Worm (Caenorhabditis elegans): Measurements from ENCODE around the gene sre-54.

Gene sre-54

ce11 chrII:12369202-12369601 is 36.5 kb downstream of the sre-54 start:
- TF ChIP-seq him-1 (tag; optimal IDR thresholded peaks at IDR 0.05), result no peak
- no peak for TF ChIP-seq dao-5 (tag; optimal IDR thresholded peaks at IDR 0.05)
- no peak for TF ChIP-seq W03F9.2 (tag; optimal IDR thresholded peaks at IDR 0.05)

- TF ChIP-seq dao-5 (tag; optimal IDR thresholded peaks at IDR 0.05) (no peak), W03F9.2 (tag; optimal IDR thresholded peaks at IDR 0.05) (no peak), him-1 (tag; optimal IDR thresholded peaks at IDR 0.05) (no peak)
Measured at ce11 chrII:12373921-12374320, 41.2 kb downstream of the sre-54 start.

- peak; percentile 12 for TF ChIP-seq him-1 (tag; optimal IDR thresholded peaks at IDR 0.05)
- no peak for TF ChIP-seq dao-5 (tag; optimal IDR thresholded peaks at IDR 0.05)
Measured at ce11 chrII:12378793-12379192, 46.1 kb downstream of the sre-54 start.

- TF ChIP-seq dao-5 (tag; optimal IDR thresholded peaks at IDR 0.05) (no peak), W03F9.2 (tag; optimal IDR thresholded peaks at IDR 0.05) (no peak), him-1 (tag; optimal IDR thresholded peaks at IDR 0.05) (no peak)
Measured at ce11 chrII:12379430-12379829, 46.7 kb downstream of the sre-54 start, which contains the start of gene marc-5. Gene marc-5 (minus strand): TSS chrII:12379530.

- no peak for TF ChIP-seq W03F9.2 (tag; optimal IDR thresholded peaks at IDR 0.05)
- no peak for TF ChIP-seq dao-5 (tag; optimal IDR thresholded peaks at IDR 0.05)
- no peak for TF ChIP-seq him-1 (tag; optimal IDR thresholded peaks at IDR 0.05)
Measured at ce11 chrII:12380888-12381287, 48.2 kb downstream of the sre-54 start.

- TF ChIP-seq him-1 (tag; optimal IDR thresholded peaks at IDR 0.05), result peak; percentile 11
- no peak for TF ChIP-seq dao-5 (tag; optimal IDR thresholded peaks at IDR 0.05)
Measured at ce11 chrII:12382625-12383562, 50.2 kb downstream of the sre-54 start, which contains the start of gene btb-14. Gene btb-14 (plus strand): TSS chrII:12383463.
